Worm (Caenorhabditis elegans): Measurements from ENCODE around the gene EGAP2.2.

EGAP2.2 gene

DNA sequence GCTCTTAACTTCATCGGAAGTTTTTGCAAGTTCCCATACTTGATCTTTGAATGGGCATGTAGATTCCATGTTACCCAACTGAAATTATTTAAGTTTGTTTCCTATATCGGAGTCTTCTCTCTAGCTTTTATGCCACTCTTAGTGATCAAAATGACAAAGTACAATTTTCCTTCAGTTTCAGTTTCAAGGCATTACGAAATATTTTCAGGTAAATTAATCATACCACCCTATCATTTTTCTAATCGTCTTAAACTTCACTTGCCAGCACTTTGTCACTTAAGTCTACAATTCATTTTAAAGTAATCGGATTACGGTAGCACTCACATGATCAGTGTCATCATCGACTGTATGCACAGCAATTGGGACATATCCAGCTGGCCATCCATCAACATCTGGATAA lies 5.0 kb downstream of the EGAP2.2 start:
- TF ChIP-seq B0310.2 (tag; optimal IDR thresholded peaks at IDR 0.05) (no peak), hmbx-1 (tag; optimal IDR thresholded peaks at IDR 0.05) (no peak), aly-1 (tag; optimal IDR thresholded peaks at IDR 0.05) (no peak), hnd-1 (tag; optimal IDR thresholded peaks at IDR 0.05) (no peak), ets-7 (tag; optimal IDR thresholded peaks at IDR 0.05) (no peak), ceh-36 (tag; optimal IDR thresholded peaks at IDR 0.05) (no peak), scrt-1 (GFP tag; IDR thresholded peaks at IDR 0.05) (no peak), tbx-11 (GFP tag; IDR thresholded peaks at IDR 0.05) (no peak), pes-1 (GFP tag; IDR thresholded peaks at IDR 0.05) (no peak), flt-1 (GFP tag; IDR thresholded peaks at IDR 0.05) (no peak)

- no peak for TF ChIP-seq aly-1 (tag; optimal IDR thresholded peaks at IDR 0.05)
- TF ChIP-seq tbx-11 (GFP tag; IDR thresholded peaks at IDR 0.05): no peak
- TF ChIP-seq hmbx-1 (tag; optimal IDR thresholded peaks at IDR 0.05): no peak
- TF ChIP-seq tbx-37 (GFP tag; conservative IDR thresholded peaks at IDR 0.05): no peak
- TF ChIP-seq scrt-1 (GFP tag; IDR thresholded peaks at IDR 0.05): no peak
- no peak for TF ChIP-seq F13C5.2 (tag; optimal IDR thresholded peaks at IDR 0.05)
- TF ChIP-seq ceh-36 (tag; optimal IDR thresholded peaks at IDR 0.05): no peak
- no peak for TF ChIP-seq pes-1 (GFP tag; IDR thresholded peaks at IDR 0.05)
- no peak for TF ChIP-seq hmg-4 (GFP tag; optimal IDR thresholded peaks at IDR 0.05)
- TF ChIP-seq B0310.2 (tag; optimal IDR thresholded peaks at IDR 0.05): no peak
- no peak for TF ChIP-seq sea-1 (GFP tag; conservative IDR thresholded peaks at IDR 0.05)
- no peak for TF ChIP-seq hnd-1 (tag; optimal IDR thresholded peaks at IDR 0.05)
- TF ChIP-seq flt-1 (GFP tag; IDR thresholded peaks at IDR 0.05): no peak
- TF ChIP-seq ets-7 (tag; optimal IDR thresholded peaks at IDR 0.05): no peak
- TF ChIP-seq ceh-13 (GFP tag; optimal IDR thresholded peaks at IDR 0.05): no peak
- no peak for TF ChIP-seq ama-1 (optimal IDR thresholded peaks at IDR 0.05)
Observed at ce11 chrII:5235758-5236157, 6.1 kb downstream of the EGAP2.2 start, which contains the start of gene pho-1. Gene pho-1 (minus strand): TSS chrII:5235846.

DNA sequence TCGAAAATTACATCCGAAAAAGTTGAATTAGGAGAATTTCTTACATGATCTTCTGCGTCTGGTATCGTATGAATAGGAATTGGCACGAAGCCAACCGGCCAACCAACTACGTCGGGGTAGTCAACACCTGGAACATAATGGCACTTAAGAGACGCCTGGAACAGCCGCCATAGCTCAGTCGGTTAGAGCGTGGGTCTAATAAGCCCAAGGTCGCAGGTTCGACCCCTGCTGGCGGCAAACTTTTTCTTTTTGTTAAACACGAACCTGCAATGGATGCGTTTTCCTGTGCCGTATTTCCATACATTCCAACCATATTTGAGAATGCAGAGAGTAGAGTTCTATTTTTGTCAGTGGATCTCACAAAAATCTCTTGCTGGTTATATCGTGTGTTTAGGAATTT lies 8.0 kb downstream of the EGAP2.2 start:
- TF ChIP-seq ama-1 (optimal IDR thresholded peaks at IDR 0.05) (no peak), hnd-1 (tag; optimal IDR thresholded peaks at IDR 0.05) (no peak), B0310.2 (tag; optimal IDR thresholded peaks at IDR 0.05) (no peak), sea-1 (GFP tag; conservative IDR thresholded peaks at IDR 0.05) (no peak), pes-1 (GFP tag; IDR thresholded peaks at IDR 0.05) (no peak), F13C5.2 (tag; optimal IDR thresholded peaks at IDR 0.05) (no peak), scrt-1 (GFP tag; IDR thresholded peaks at IDR 0.05) (peak; percentile 61; the same call in 1 of the 2 replicates), tbx-37 (GFP tag; conservative IDR thresholded peaks at IDR 0.05) (no peak), tra-4 (tag; optimal IDR thresholded peaks at IDR 0.05) (no peak), hmg-4 (GFP tag; optimal IDR thresholded peaks at IDR 0.05) (no peak), ceh-13 (GFP tag; optimal IDR thresholded peaks at IDR 0.05) (no peak), hmbx-1 (tag; optimal IDR thresholded peaks at IDR 0.05) (no peak), aly-1 (tag; optimal IDR thresholded peaks at IDR 0.05) (no peak), ceh-36 (tag; optimal IDR thresholded peaks at IDR 0.05) (no peak), tbx-11 (GFP tag; IDR thresholded peaks at IDR 0.05) (0 out of 2 replicates have a peak, but pooled peaks have one; percentile 43), ets-7 (tag; optimal IDR thresholded peaks at IDR 0.05) (no peak), flt-1 (GFP tag; IDR thresholded peaks at IDR 0.05) (0 out of 2 replicates have a peak, but pooled peaks have one; percentile 10)

DNA sequence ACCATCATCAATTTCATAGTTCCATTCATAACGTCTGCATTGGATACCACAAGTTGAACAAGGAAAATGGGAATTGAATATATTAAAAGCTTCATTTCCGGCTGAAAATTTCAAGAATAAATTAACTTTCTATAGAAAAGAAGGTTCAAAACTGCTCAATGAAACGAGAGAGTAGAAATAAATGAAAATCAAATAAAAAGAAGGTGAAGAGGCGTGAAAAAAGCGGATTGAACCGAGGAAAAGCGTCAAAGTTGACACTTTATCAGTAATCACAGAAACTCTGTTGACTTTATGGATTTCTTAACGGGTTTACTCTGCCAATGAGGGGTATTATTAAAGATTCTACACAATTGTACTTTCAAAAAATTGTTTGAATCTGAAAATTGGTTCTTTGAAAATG lies 8.7 kb downstream of the EGAP2.2 start, which contains the start of gene pho-4:
Gene pho-4 (minus strand): TSS at position 101 of the 400 bp plus-strand sequence.
- TF ChIP-seq tra-4 (tag; optimal IDR thresholded peaks at IDR 0.05) (no peak), flt-1 (GFP tag; IDR thresholded peaks at IDR 0.05) (no peak), pes-1 (GFP tag; IDR thresholded peaks at IDR 0.05) (no peak), scrt-1 (GFP tag; IDR thresholded peaks at IDR 0.05) (no peak), ets-7 (tag; optimal IDR thresholded peaks at IDR 0.05) (no peak), ceh-36 (tag; optimal IDR thresholded peaks at IDR 0.05) (no peak), aly-1 (tag; optimal IDR thresholded peaks at IDR 0.05) (no peak), hmbx-1 (tag; optimal IDR thresholded peaks at IDR 0.05) (no peak), hnd-1 (tag; optimal IDR thresholded peaks at IDR 0.05) (no peak), tbx-37 (GFP tag; conservative IDR thresholded peaks at IDR 0.05) (no peak), ceh-13 (GFP tag; optimal IDR thresholded peaks at IDR 0.05) (no peak), hmg-4 (GFP tag; optimal IDR thresholded peaks at IDR 0.05) (no peak), tbx-11 (GFP tag; IDR thresholded peaks at IDR 0.05) (no peak), ama-1 (optimal IDR thresholded peaks at IDR 0.05) (no peak), B0310.2 (tag; optimal IDR thresholded peaks at IDR 0.05) (no peak), F13C5.2 (tag; optimal IDR thresholded peaks at IDR 0.05) (no peak)

- TF ChIP-seq hmg-4 (GFP tag; optimal IDR thresholded peaks at IDR 0.05): no peak
Observed at ce11 chrII:5241560-5241959, 11.9 kb downstream of the EGAP2.2 start, which contains the start of gene T16D1.1. Gene T16D1.1 (minus strand): TSS chrII:5241660.

DNA sequence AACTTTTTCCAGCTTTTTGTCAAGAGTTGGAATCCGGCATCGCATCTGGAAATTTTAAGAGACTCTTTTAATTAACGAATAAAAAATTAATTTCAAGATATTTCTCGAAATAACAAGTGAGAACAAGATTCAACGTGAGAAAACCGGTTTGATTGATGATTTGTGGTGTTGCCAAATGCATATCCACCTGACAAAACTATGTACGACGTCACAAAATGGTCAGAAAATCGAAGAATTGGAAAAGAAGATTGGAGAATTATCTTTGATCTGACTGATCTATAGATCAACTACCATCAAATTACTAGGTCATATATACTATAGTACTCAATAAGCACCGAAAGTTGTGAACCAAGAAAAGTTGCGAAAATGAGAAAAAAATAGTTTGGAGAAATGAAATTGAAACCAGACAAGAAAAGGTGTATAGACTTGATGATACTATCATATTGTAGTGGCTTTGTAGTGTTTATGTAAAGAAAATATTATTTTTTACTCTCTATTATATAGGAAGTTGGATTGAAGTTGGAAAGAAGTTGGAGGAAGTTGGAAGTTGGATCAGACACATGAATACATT lies 17.2 kb downstream of the EGAP2.2 start, which contains the start of gene ptr-6:
Gene ptr-6 (minus strand): TSS at position 47 of the 571 bp plus-strand sequence.
- TF ChIP-seq tra-4 (tag; optimal IDR thresholded peaks at IDR 0.05) (no peak), hnd-1 (tag; optimal IDR thresholded peaks at IDR 0.05) (no peak), B0310.2 (tag; optimal IDR thresholded peaks at IDR 0.05) (no peak), hmg-4 (GFP tag; optimal IDR thresholded peaks at IDR 0.05) (no peak), ceh-13 (GFP tag; optimal IDR thresholded peaks at IDR 0.05) (no peak), aly-1 (tag; optimal IDR thresholded peaks at IDR 0.05) (no peak), flt-1 (GFP tag; IDR thresholded peaks at IDR 0.05) (no peak), ets-7 (tag; optimal IDR thresholded peaks at IDR 0.05) (no peak), tbx-37 (GFP tag; conservative IDR thresholded peaks at IDR 0.05) (no peak)

DNA sequence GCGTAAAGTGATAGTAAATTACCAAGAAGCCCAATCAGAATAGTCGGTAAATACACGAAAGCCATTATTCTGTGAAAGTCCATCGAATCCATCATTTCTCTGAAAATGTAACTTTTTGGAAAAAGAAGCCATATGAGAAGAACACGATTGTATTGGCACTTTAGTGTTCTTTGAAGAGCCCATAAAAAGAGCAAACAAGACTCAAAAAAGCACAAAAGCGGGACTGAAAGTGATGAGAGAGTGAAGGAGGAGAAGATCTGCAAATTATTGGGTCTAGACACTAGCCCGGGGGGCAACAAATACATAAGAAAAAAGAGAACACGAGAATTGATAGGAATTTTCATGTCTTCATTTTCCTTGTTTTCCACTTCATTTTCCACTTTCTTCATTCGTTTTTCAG lies 25.7 kb downstream of the EGAP2.2 start, which contains the start of gene frpr-4:
Gene frpr-4 (minus strand): TSS at position 101 of the 400 bp plus-strand sequence.
- TF ChIP-seq ets-7 (tag; optimal IDR thresholded peaks at IDR 0.05): no peak
- TF ChIP-seq tra-4 (tag; optimal IDR thresholded peaks at IDR 0.05): no peak
- no peak for TF ChIP-seq ceh-36 (tag; optimal IDR thresholded peaks at IDR 0.05)

All from whole organism, early embryonic.